Worm (Caenorhabditis elegans): ENCODE results near the gene frpr-6.

Gene frpr-6

ce11 chrV:9101062-9101461 is at the start of gene frpr-6:
TSS of gene frpr-6 (minus strand) at chrV:9101162.
- no peak for TF ChIP-seq unc-62 (GFP tag; optimal IDR thresholded peaks at IDR 0.05)

DNA sequence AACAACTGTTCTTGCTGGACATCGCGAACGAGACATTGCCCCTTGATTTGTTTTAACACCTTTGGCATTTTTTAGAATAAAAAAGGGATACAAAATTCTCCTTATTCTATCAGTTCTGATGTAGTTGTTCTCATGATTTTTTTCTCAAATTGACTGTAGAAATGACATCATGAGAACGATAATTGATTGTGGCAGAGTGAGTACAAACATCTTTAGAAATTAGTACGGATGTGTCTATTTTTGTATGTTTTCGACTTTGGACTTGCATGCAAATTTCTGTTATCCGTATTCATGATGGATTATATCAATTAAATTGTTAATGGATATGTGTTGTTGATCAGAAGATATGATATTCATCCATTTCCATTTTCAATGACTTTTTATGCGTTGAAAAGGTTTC is 47.2 kb upstream of the frpr-6 start:
- no peak for TF ChIP-seq unc-62 (GFP tag; optimal IDR thresholded peaks at IDR 0.05)

- no peak for TF ChIP-seq unc-62 (GFP tag; optimal IDR thresholded peaks at IDR 0.05)
Measured at ce11 chrV:9146849-9147557, 46.0 kb upstream of the frpr-6 start, which contains the start of gene spl-2. TSS of gene spl-2 (minus strand) at chrV:9146899.

ce11 chrV:9146196-9146595 is 45.2 kb upstream of the frpr-6 start:
- no peak for TF ChIP-seq unc-62 (GFP tag; optimal IDR thresholded peaks at IDR 0.05)

ce11 chrV:9143896-9144295 is 42.9 kb upstream of the frpr-6 start:
- TF ChIP-seq unc-62 (GFP tag; optimal IDR thresholded peaks at IDR 0.05) = no peak

- TF ChIP-seq unc-62 (GFP tag; optimal IDR thresholded peaks at IDR 0.05) = no peak
Measured at ce11 chrV:9141297-9141696, 40.3 kb upstream of the frpr-6 start, which contains the start of gene pitr-3. TSS of gene pitr-3 (minus strand) at chrV:9141397.

DNA sequence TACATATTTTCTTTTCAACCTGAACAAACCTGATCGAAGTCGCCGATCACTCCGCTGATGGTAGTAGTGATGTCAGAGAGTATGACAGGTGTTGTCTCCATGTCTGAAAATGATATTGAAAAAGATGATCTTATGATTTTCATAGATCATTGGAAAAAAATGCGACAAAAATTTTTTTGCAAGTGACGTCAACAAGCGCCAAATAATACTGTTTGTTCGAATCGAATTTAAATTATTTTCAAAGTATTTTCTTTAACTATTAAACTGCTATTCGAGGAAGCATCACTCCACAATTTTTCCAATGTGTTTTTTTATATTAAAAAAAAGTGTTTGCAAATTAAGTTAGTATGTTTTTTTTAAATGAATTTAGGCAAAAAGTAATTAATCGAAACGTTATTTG is 36.7 kb upstream of the frpr-6 start, which contains the start of gene pitr-2:
Gene pitr-2, minus strand, starts transcription at position 101 of the 400 bp plus-strand sequence.
- TF ChIP-seq unc-62 (GFP tag; optimal IDR thresholded peaks at IDR 0.05) = no peak

ce11 chrV:9133950-9134349 is 33.0 kb upstream of the frpr-6 start, which contains the start of gene B0222.1:
TSS of gene B0222.1 (plus strand) at chrV:9134255.
- no peak for TF ChIP-seq unc-62 (GFP tag; optimal IDR thresholded peaks at IDR 0.05)

DNA sequence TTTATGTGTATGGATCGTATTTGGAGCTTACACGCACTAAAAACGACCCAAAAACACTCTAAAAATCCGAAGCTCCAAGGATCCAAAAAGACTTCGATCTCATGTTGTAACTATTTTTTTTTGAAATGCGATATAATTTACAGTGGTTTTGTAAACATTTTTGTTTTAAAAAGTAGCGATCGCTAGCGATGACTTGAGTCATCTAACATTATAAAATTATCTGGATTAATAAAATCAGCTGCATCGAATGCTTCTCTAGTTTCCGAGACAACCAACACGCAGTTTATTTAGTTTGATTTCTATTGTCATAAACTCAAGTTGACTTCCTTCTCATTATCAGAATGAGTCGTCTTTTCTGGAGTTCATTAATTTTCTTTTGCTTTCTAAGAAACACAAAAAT is 31.1 kb upstream of the frpr-6 start, which contains the start of gene F21C10.1:
Gene F21C10.1, plus strand, starts transcription at position 301 of the 400 bp plus-strand sequence.
- TF ChIP-seq unc-62 (GFP tag; optimal IDR thresholded peaks at IDR 0.05) = no peak

DNA sequence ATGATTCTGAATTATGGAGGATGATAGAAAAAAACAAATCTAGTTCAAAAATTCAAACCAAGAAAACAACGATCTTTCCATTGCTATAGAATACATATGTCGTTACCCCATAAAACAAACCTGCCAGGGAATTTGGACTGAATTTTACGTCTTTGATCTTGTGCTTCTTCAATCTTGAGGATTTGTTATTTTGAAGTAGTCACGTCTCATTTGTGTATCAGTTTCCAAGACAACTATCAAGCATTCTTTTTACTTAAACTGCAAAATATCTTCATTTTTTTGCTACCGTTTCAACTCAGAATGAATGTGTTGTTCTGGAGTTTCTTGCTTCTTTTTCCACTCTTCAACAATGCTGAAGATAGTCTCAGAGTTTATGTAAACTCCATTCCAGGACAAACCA is 29.8 kb upstream of the frpr-6 start, which contains the start of gene F21C10.19:
Gene F21C10.19, plus strand, starts transcription at position 301 of the 400 bp plus-strand sequence.
- TF ChIP-seq unc-62 (GFP tag; optimal IDR thresholded peaks at IDR 0.05) = no peak

- no peak for TF ChIP-seq unc-62 (GFP tag; optimal IDR thresholded peaks at IDR 0.05)
Measured at ce11 chrV:9128562-9128961, 27.6 kb upstream of the frpr-6 start.

DNA sequence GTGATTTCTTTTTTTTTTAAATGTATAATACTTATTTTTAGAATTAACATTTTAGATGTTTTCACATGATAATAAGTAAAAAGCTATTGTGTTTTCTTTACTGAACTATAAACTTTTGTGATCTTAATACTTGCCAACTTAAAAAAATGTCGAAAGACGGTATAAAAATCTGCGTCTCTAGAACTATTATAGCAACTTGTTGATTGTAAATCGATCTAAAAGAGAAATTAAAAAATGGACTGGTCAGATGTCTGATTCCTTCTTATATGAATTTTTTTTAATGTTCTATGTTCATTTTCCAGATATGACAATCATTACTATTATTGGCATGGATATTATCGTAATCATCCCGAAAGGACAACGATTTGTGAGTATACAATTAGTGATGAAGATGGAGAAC is 26.8 kb upstream of the frpr-6 start, which contains the start of gene F21C10.3:
Gene F21C10.3, plus strand, starts transcription at position 301 of the 400 bp plus-strand sequence.
- TF ChIP-seq unc-62 (GFP tag; optimal IDR thresholded peaks at IDR 0.05) = no peak

DNA sequence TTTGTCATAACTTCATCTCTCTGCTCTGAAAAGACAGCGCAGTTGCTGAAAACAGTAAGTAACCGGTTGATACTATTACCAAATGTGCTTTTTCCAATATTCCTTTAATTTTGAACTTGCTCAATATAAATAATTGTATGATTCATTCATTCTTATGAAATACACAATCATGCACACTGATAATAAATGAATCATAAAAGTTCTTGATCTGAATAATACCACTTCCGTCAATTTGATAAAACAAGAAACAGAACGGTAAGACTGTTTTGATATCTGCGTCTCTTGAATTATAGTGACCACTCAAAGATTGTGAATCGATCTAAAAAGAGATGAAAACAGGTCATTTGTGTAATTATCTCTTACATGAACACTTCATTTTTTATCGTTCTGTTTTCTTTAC is 25.4 kb upstream of the frpr-6 start, which contains the start of gene F21C10.4:
Gene F21C10.4, plus strand, starts transcription at position 301 of the 400 bp plus-strand sequence.
- TF ChIP-seq unc-62 (GFP tag; optimal IDR thresholded peaks at IDR 0.05) = no peak

DNA sequence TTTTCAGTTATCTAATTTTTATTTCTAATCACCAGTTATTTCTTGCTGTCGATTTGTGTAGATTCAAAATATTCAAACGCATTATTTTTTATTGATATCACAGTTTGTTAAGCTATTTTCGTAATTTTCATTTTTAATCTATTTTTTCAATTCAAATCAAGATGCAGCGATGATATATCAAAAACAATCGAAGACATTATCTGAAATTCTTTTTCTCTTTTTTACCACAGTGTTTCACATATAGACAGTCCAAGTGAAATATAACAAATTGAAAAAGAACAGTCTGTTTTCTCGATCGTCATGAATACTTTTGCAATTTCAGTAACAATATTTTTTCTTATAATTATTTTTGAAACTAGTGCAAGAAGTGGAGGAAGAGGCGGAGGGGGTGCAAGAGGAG is 24.4 kb upstream of the frpr-6 start, which contains the start of gene F21C10.5:
Gene F21C10.5, plus strand, starts transcription at position 301 of the 400 bp plus-strand sequence.
- no peak for TF ChIP-seq unc-62 (GFP tag; optimal IDR thresholded peaks at IDR 0.05)

ce11 chrV:9124180-9124579 is 23.2 kb upstream of the frpr-6 start, which contains the start of gene F21C10.6:
TSS of gene F21C10.6 (plus strand) at chrV:9124480.
- TF ChIP-seq unc-62 (GFP tag; optimal IDR thresholded peaks at IDR 0.05) = no peak

DNA sequence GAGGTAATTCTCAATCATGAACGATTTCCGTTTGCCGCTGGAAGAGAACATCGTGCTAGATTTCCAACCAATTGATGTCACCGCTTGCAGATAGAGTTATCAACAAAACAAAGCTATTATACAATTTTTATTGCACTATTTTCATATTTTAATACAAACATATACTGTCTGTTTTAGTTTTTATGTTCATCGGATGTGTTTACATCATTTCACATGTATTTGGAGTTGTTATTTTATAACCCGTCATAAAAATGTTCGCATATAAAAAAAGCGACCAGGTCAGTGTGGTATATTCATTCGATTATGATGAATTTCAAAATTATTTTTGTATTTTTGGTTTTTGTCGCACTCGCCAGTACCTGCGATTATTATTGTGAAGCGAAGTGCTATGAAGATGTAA is 22.2 kb upstream of the frpr-6 start, which contains the start of gene F21C10.11:
Gene F21C10.11, plus strand, starts transcription at position 301 of the 400 bp plus-strand sequence.
- no peak for TF ChIP-seq unc-62 (GFP tag; optimal IDR thresholded peaks at IDR 0.05)

DNA sequence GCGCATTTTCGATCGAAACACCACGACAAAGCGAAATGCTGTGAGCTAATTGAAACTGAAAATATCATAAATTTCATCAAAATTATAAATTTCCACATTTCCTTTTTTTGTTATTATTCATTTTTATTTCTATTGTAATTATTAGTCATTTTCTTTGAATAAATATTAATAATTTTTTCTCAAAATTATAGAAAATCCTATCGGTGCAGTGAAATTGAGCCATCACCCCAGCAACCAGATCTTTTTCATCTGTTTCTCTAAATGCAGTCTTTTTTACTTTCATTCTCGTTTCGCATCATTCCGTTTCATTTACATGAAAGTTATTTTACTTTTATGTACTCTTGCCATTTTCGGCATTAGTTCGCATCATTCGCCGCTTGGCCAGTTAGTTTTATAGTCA is 21.0 kb upstream of the frpr-6 start, which contains the start of gene F21C10.13:
Gene F21C10.13, plus strand, starts transcription at position 301 of the 400 bp plus-strand sequence.
- no peak for TF ChIP-seq unc-62 (GFP tag; optimal IDR thresholded peaks at IDR 0.05)

All from whole organism, dauer.